Fruit fly (Drosophila melanogaster) whole organism, embryonic: ENCODE data around the gene CG16789.

Experiments
- Atf-2 ChIP-seq: fragments of 200-800 bp; sonication (Bioruptor generic); optimal IDR thresholded peaks from 2 replicates; lab custom pipeline; 2016; ENCODE audit warnings: missing biosample characterization, missing genetic modification characterization
- CG10209 ChIP-seq: fragments of 200-800 bp; sonication (Bioruptor generic); optimal IDR thresholded peaks from 3 replicates; lab custom pipeline; 2017; ENCODE audit warnings: missing biosample characterization, mild to moderate bottlenecking, missing genetic modification characterization, missing genetic modification reagents
- CG10366 ChIP-seq: fragments of 200-800 bp; sonication (Bioruptor generic); IDR thresholded peaks from 2 replicates; pipeline ENCODE4 v1.3.6; 2022; ENCODE audit warnings: missing biosample characterization, missing genetic modification characterization
- CG12155 ChIP-seq: fragments of 200-800 bp; sonication (Bioruptor generic); optimal IDR thresholded peaks from 3 replicates; lab custom pipeline; 2016; ENCODE audit warnings: missing biosample characterization, missing genetic modification characterization
- CG12299 ChIP-seq: fragments of 200-800 bp; sonication (Bioruptor generic); optimal IDR thresholded peaks from 2 replicates; lab custom pipeline; 2018; ENCODE audit warnings: missing biosample characterization, mild to moderate bottlenecking, missing genetic modification characterization
- CG13894 ChIP-seq: fragments of 200-800 bp; sonication (Bioruptor generic); optimal IDR thresholded peaks from 3 replicates; lab custom pipeline; 2018; ENCODE audit warnings: missing biosample characterization, mild to moderate bottlenecking, missing genetic modification characterization, moderate library complexity
- CG15011 ChIP-seq: fragments of 200-800 bp; sonication (Bioruptor generic); optimal IDR thresholded peaks from 3 replicates; lab custom pipeline; 2018; ENCODE audit warnings: missing biosample characterization, mild to moderate bottlenecking, missing genetic modification characterization
- CG17361 ChIP-seq: fragments of 200-800 bp; sonication (Bioruptor generic); IDR thresholded peaks from 3 replicates; pipeline ENCODE4 v1.3.6; 2022; ENCODE audit warnings: missing biosample characterization, missing genetic modification characterization
- CG30431 ChIP-seq: fragments of 200-800 bp; sonication (Bioruptor generic); optimal IDR thresholded peaks from 2 replicates; lab custom pipeline; 2017; ENCODE audit warnings: missing biosample characterization, missing genetic modification characterization
- CG3065 ChIP-seq: fragments of 200-800 bp; sonication (Bioruptor generic); optimal IDR thresholded peaks from 2 replicates; lab custom pipeline; 2016; ENCODE audit warnings: missing biosample characterization, missing genetic modification characterization
- CG3838 ChIP-seq: fragments of 200-800 bp; sonication (Bioruptor generic); optimal IDR thresholded peaks from 3 replicates; lab custom pipeline; 2016; ENCODE audit warnings: missing biosample characterization, missing genetic modification characterization
- CG4617 ChIP-seq: fragments of 200-800 bp; sonication (Bioruptor generic); optimal IDR thresholded peaks from 3 replicates; lab custom pipeline; 2016; ENCODE audit warnings: missing biosample characterization, missing genetic modification characterization, borderline replicate concordance
- CG5953 ChIP-seq: fragments of 200-800 bp; sonication (Bioruptor generic); IDR thresholded peaks from 2 replicates; pipeline ENCODE4 v1.3.6; 2022; ENCODE audit warnings: missing biosample characterization, missing genetic modification characterization
- CG6813 ChIP-seq: fragments of 200-800 bp; sonication (Bioruptor generic); optimal IDR thresholded peaks from 2 replicates; lab custom pipeline; 2017; ENCODE audit warnings: missing biosample characterization, missing genetic modification characterization, mild to moderate bottlenecking, moderate library complexity, missing genetic modification reagents
- CG7928 ChIP-seq: fragments of 200-800 bp; sonication (Bioruptor generic); optimal IDR thresholded peaks from 2 replicates; lab custom pipeline; 2017; ENCODE audit warnings: missing biosample characterization, mild to moderate bottlenecking, missing genetic modification characterization
- CG7963 ChIP-seq: fragments of 200-800 bp; sonication (Bioruptor generic); IDR thresholded peaks from 3 replicates; pipeline ENCODE4 v1.3.6; 2022; ENCODE audit warnings: missing biosample characterization, missing genetic modification characterization; ENCODE audit not compliant: partially characterized antibody
- CG8359 ChIP-seq: fragments of 200-800 bp; sonication (Bioruptor generic); optimal IDR thresholded peaks from 2 replicates; lab custom pipeline; 2017; ENCODE audit warnings: missing biosample characterization, mild to moderate bottlenecking, missing genetic modification characterization, borderline replicate concordance
- CG9876 ChIP-seq: fragments of 200-800 bp; sonication (Bioruptor generic); optimal IDR thresholded peaks from 2 replicates; lab custom pipeline; 2016; ENCODE audit warnings: missing biosample characterization, missing genetic modification characterization
- CG9932 ChIP-seq: fragments of 200-800 bp; sonication (Bioruptor generic); IDR thresholded peaks from 2 replicates; pipeline ENCODE4 v1.3.6; 2022; ENCODE audit warnings: missing biosample characterization, missing genetic modification characterization
- CoRest ChIP-seq: fragments of 200-800 bp; sonication (Bioruptor generic); optimal IDR thresholded peaks from 3 replicates; lab custom pipeline; 2018; ENCODE audit warnings: missing biosample characterization, mild to moderate bottlenecking, missing genetic modification characterization, moderate library complexity
- D ChIP-seq, 2 experiments: fragments of 200-800 bp in 1 of 2; fragments of >200 bp in 1 of 2; sonication (Bioruptor generic) in 1 of 2; optimal IDR thresholded peaks; 2 replicates in 1 of 2; 3 replicates in 1 of 2; lab custom pipeline; 2017; ENCODE audit warnings: mild to moderate bottlenecking in 1 of 2, missing biosample characterization in 1 of 2, missing genetic modification characterization in 1 of 2, missing genetic modification reagents in 1 of 2
- Dll ChIP-seq: fragments of 200-800 bp; sonication (Bioruptor generic); IDR thresholded peaks from 4 replicates; pipeline ENCODE4 v1.3.6; 2022; ENCODE audit warnings: missing biosample characterization, missing genetic modification characterization; ENCODE audit not compliant: partially characterized antibody
- Dref ChIP-seq: fragments of 200-800 bp; sonication (Bioruptor generic); IDR thresholded peaks from 2 replicates; pipeline ENCODE4 v1.3.6; 2022; ENCODE audit warnings: missing biosample characterization, missing genetic modification characterization
- E2f2 ChIP-seq: fragments of 200-800 bp; sonication (Bioruptor generic); IDR thresholded peaks from 2 replicates; pipeline ENCODE4 v1.3.6; 2022; ENCODE audit warnings: missing biosample characterization, missing genetic modification characterization
- Ets97D ChIP-seq: fragments of 200-800 bp; sonication (Bioruptor generic); optimal IDR thresholded peaks from 3 replicates; lab custom pipeline; 2016; ENCODE audit warnings: missing biosample characterization, missing genetic modification characterization
- GATAe ChIP-seq: fragments of 200-800 bp; sonication (Bioruptor generic); conservative IDR thresholded peaks from 2 replicates; pipeline ENCODE4 v1.3.6; 2022; ENCODE audit warnings: missing biosample characterization, missing genetic modification characterization
- HmgD ChIP-seq: fragments of 200-800 bp; sonication (Bioruptor generic); optimal IDR thresholded peaks from 3 replicates; lab custom pipeline; 2016; ENCODE audit warnings: missing biosample characterization, missing genetic modification characterization
- Hr3 ChIP-seq: fragments of 200-800 bp; sonication (Bioruptor generic); optimal IDR thresholded peaks from 3 replicates; lab custom pipeline; 2016; ENCODE audit warnings: missing biosample characterization, missing genetic modification characterization
- Hr51 ChIP-seq, 2 experiments: fragments of 200-800 bp; sonication (Bioruptor generic); optimal IDR thresholded peaks; 2 replicates in 1 of 2; 3 replicates in 1 of 2; lab custom pipeline; 2016 to 2018; ENCODE audit warnings: missing biosample characterization in 2 of 2, missing genetic modification characterization in 2 of 2, mild to moderate bottlenecking in 1 of 2, moderate library complexity in 1 of 2
- MTF-1 ChIP-seq: fragments of 200-800 bp; sonication (Bioruptor generic); optimal IDR thresholded peaks from 2 replicates; lab custom pipeline; 2018; ENCODE audit warnings: missing biosample characterization, mild to moderate bottlenecking, missing genetic modification characterization, borderline replicate concordance
- Mad ChIP-seq: fragments of 200-800 bp; sonication (Bioruptor generic); optimal IDR thresholded peaks from 2 replicates; lab custom pipeline; 2016; ENCODE audit warnings: missing biosample characterization, missing genetic modification characterization
- Mes4 ChIP-seq: fragments of 200-800 bp; sonication (Bioruptor generic); optimal IDR thresholded peaks from 2 replicates; lab custom pipeline; 2016; ENCODE audit warnings: missing biosample characterization, missing genetic modification characterization
- NC2α ChIP-seq: fragments of 200-800 bp; sonication (Bioruptor generic); optimal IDR thresholded peaks from 2 replicates; lab custom pipeline; 2016; ENCODE audit warnings: missing biosample characterization, missing genetic modification characterization
- Neu2 ChIP-seq: fragments of 200-800 bp; sonication (Bioruptor generic); optimal IDR thresholded peaks from 3 replicates; lab custom pipeline; 2016; ENCODE audit warnings: missing biosample characterization, missing genetic modification characterization, borderline replicate concordance
- Oli ChIP-seq: fragments of 200-800 bp; sonication (Bioruptor generic); optimal IDR thresholded peaks from 2 replicates; lab custom pipeline; 2018; ENCODE audit warnings: missing biosample characterization, mild to moderate bottlenecking, missing genetic modification characterization, moderate library complexity
- Optix ChIP-seq: fragments of 200-800 bp; sonication (Bioruptor generic); IDR thresholded peaks from 3 replicates; pipeline ENCODE4 v1.3.6; 2022; ENCODE audit warnings: missing biosample characterization, missing genetic modification characterization
- Scr ChIP-seq: fragments of 200-800 bp; sonication (Bioruptor generic); IDR thresholded peaks from 2 replicates; pipeline ENCODE4 v1.3.6; 2022; ENCODE audit warnings: missing biosample characterization, missing genetic modification characterization; ENCODE audit not compliant: partially characterized antibody
- Sox100B ChIP-seq: fragments of 200-800 bp; sonication (Bioruptor generic); optimal IDR thresholded peaks from 3 replicates; lab custom pipeline; 2018; ENCODE audit warnings: missing biosample characterization, mild to moderate bottlenecking, missing genetic modification characterization
- Stat92E ChIP-seq, 3 experiments: fragments of >200 bp in 2 of 3; fragments of 200-800 bp in 1 of 3; sonication (Bioruptor generic) in 1 of 3; optimal IDR thresholded peaks; 2 replicates each; lab custom pipeline; 2017 to 2019; ENCODE audit warnings: missing biosample characterization in 3 of 3, missing genetic modification characterization in 3 of 3, mild to moderate bottlenecking in 1 of 3, moderate library complexity in 1 of 3
- chm ChIP-seq: fragments of 200-800 bp; sonication (Bioruptor generic); IDR thresholded peaks from 2 replicates; pipeline ENCODE4 v1.3.6; 2022; ENCODE audit warnings: missing biosample characterization, missing genetic modification characterization
- gcm ChIP-seq: fragments of 200-800 bp; sonication (Bioruptor generic); optimal IDR thresholded peaks from 2 replicates; lab custom pipeline; 2019; ENCODE audit warnings: missing biosample characterization, mild to moderate bottlenecking, missing genetic modification characterization, moderate library complexity
- gsb ChIP-seq: fragments of 200-800 bp; sonication (Bioruptor generic); IDR thresholded peaks from 2 replicates; pipeline ENCODE4 v1.3.6; 2022; ENCODE audit warnings: missing biosample characterization, missing genetic modification characterization
- org-1 ChIP-seq: fragments of 200-800 bp; sonication (Bioruptor generic); optimal IDR thresholded peaks from 2 replicates; lab custom pipeline; 2017; ENCODE audit warnings: missing biosample characterization, missing genetic modification characterization
- pho ChIP-seq: fragments of 200-800 bp; sonication (Bioruptor generic); optimal IDR thresholded peaks from 2 replicates; lab custom pipeline; 2016; ENCODE audit warnings: missing biosample characterization, missing genetic modification characterization
- sd ChIP-seq: fragments of 200-800 bp; sonication (Bioruptor generic); optimal IDR thresholded peaks from 3 replicates; lab custom pipeline; 2018; ENCODE audit warnings: missing biosample characterization, mild to moderate bottlenecking, missing genetic modification characterization, moderate library complexity
- sens-2 ChIP-seq: fragments of 200-800 bp; sonication (Bioruptor generic); IDR thresholded peaks from 2 replicates; pipeline ENCODE4 v1.3.6; 2022; ENCODE audit warnings: missing biosample characterization, missing genetic modification characterization
- ttk ChIP-seq: fragments of 200-800 bp; sonication (Bioruptor generic); IDR thresholded peaks from 2 replicates; pipeline ENCODE4 v2.1.2; 2022; ENCODE audit warnings: missing biosample characterization, missing genetic modification characterization
- vnd ChIP-seq: fragments of 200-800 bp; sonication (Bioruptor generic); IDR thresholded peaks from 3 replicates; pipeline ENCODE4 v1.3.6; 2022; ENCODE audit warnings: missing biosample characterization, missing genetic modification characterization; ENCODE audit not compliant: partially characterized antibody
- zen2 ChIP-seq: fragments of 200-800 bp; sonication (Bioruptor generic); IDR thresholded peaks from 3 replicates; pipeline ENCODE4 v1.3.6; 2022; ENCODE audit warnings: missing biosample characterization, missing genetic modification characterization; ENCODE audit not compliant: partially characterized antibody

The CG16789 gene

DNA sequence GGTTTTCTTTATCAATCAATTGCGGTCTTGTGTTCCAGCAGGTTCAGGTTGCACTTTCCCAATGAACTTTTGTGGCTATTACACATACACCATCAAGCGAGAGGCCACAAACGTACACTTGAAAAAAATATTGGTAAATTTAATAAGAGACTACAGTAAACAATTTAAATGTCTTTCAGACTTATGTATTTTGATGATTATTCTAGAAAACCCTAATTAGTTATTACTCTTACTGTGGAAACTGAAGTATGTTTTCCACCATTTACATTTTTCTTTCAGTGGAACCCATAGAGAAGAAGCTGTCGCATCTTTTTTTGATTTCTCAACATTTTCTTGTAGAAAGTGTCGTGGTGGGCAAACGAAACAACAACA, 31.9 kb upstream of the CG16789 start (continued):
- TF ChIP-seq E2f2, result peak; percentile 71
- peak; percentile 74 for TF ChIP-seq Ets97D (GFP tag; lab: Kevin White, UChicago)
- no peak for TF ChIP-seq vnd (GFP tag; lab: Robert Waterston, UW)
- no peak for TF ChIP-seq CG13894 (tag; lab: Kevin White, UChicago)
- TF ChIP-seq Hr51 (GFP tag; optimal IDR thresholded peaks at IDR 0.05; lab: Kevin White, UChicago), result peak; percentile 77 to 96
- peak; percentile 9 for TF ChIP-seq HmgD (GFP tag; lab: Kevin White, UChicago)
- TF ChIP-seq CG15011 (GFP tag; lab: Kevin White, UChicago), result peak; percentile 79
- peak; percentile 82 for TF ChIP-seq CG3065
- peak; percentile 82 for TF ChIP-seq CG9876 (GFP tag; lab: Kevin White, UChicago)
- TF ChIP-seq CG5953, result peak; percentile 90
- TF ChIP-seq zen2 (GFP tag; lab: Robert Waterston, UW), result no peak
- peak; percentile 96 for TF ChIP-seq Oli
- TF ChIP-seq CG12299 (tag; lab: Kevin White, UChicago), result peak; percentile 92
- TF ChIP-seq CG10209, result peak; percentile 87
- TF ChIP-seq CG6813, result peak; percentile 80
- peak; percentile 33 for TF ChIP-seq CG7928 (GFP tag; lab: Kevin White, UChicago)
- peak; percentile 80 for TF ChIP-seq CG30431 (GFP tag; lab: Kevin White, UChicago)
- peak; percentile 91 for TF ChIP-seq ttk
- no peak for TF ChIP-seq Dref
- peak; percentile 97 for TF ChIP-seq CG17361 (GFP tag; lab: Robert Waterston, UW)
- peak; percentile 88 for TF ChIP-seq Mad (GFP tag; lab: Kevin White, UChicago)
- no peak for TF ChIP-seq Dll (GFP tag; lab: Robert Waterston, UW)
- TF ChIP-seq Stat92E (GFP tag; optimal IDR thresholded peaks at IDR 0.05; lab: Kevin White, UChicago), result peak in 1 of 3 experiments; percentile 52
- TF ChIP-seq Sox100B, result peak; percentile 94
- peak; percentile 47; the same call in 2 of the 3 replicates for TF ChIP-seq Optix (GFP tag; lab: Robert Waterston, UW)
- peak; percentile 92 for TF ChIP-seq sens-2 (GFP tag; lab: Robert Waterston, UW)
- TF ChIP-seq CG7963, result no peak
- TF ChIP-seq Neu2 (GFP tag; lab: Kevin White, UChicago), result peak; percentile 4
- peak; percentile 93 for TF ChIP-seq CG10366 (GFP tag; lab: Robert Waterston, UW)
- TF ChIP-seq Scr (GFP tag; lab: Robert Waterston, UW), result no peak
- TF ChIP-seq CG9932 (GFP tag; lab: Robert Waterston, UW), result no peak; the same call in 1 of the 2 replicates
- TF ChIP-seq sd (tag; lab: Kevin White, UChicago), result peak; percentile 38
- peak; percentile 87 for TF ChIP-seq MTF-1 (GFP tag; lab: Kevin White, UChicago)
- TF ChIP-seq CG4617 (GFP tag; lab: Kevin White, UChicago), result peak; percentile 55
- TF ChIP-seq chm, result peak; percentile 87
- no peak for TF ChIP-seq D (optimal IDR thresholded peaks at IDR 0.05; lab: Kevin White, UChicago)
- peak; percentile 94 for TF ChIP-seq D (GFP tag; optimal IDR thresholded peaks at IDR 0.05; lab: Kevin White, UChicago)
- peak; percentile 86 for TF ChIP-seq NC2α (GFP tag; lab: Kevin White, UChicago)
- TF ChIP-seq CG12155 (GFP tag; lab: Kevin White, UChicago), result peak; percentile 89
- TF ChIP-seq org-1, result peak; percentile 84
- peak; percentile 83 for TF ChIP-seq CG8359 (GFP tag; lab: Kevin White, UChicago)
- peak; percentile 92 for TF ChIP-seq Hr3 (GFP tag; lab: Kevin White, UChicago)
- TF ChIP-seq pho (GFP tag; lab: Kevin White, UChicago), result peak; percentile 83
- peak; percentile 91 for TF ChIP-seq Mes4 (GFP tag; lab: Kevin White, UChicago)
- peak; percentile 95 for TF ChIP-seq CoRest (tag; lab: Kevin White, UChicago)
- peak; percentile 33 for TF ChIP-seq GATAe
- peak; percentile 93 for TF ChIP-seq Atf-2 (GFP tag; lab: Kevin White, UChicago)
- TF ChIP-seq CG3838 (GFP tag; lab: Kevin White, UChicago), result peak; percentile 78
- TF ChIP-seq gsb, result peak; percentile 78
- peak; percentile 92 for TF ChIP-seq gcm (GFP tag; lab: Kevin White, UChicago)
